Fruit fly (Drosophila melanogaster) whole organism, embryonic: ENCODE results near the gene DZIP1.

ENCODE experiments used
- Atf3 ChIP-seq: fragments of 200-800 bp; sonication (Bioruptor generic); optimal IDR thresholded peaks from 3 replicates; lab custom pipeline; 2016; ENCODE audit warnings: missing biosample characterization, missing genetic modification characterization
- CG10565 ChIP-seq: fragments of 200-800 bp; sonication (Bioruptor generic); optimal IDR thresholded peaks from 3 replicates; lab custom pipeline; 2016; ENCODE audit warnings: missing biosample characterization, mild to moderate bottlenecking, missing genetic modification characterization
- CG10979 ChIP-seq: fragments of 200-800 bp; sonication (Bioruptor generic); optimal IDR thresholded peaks from 2 replicates; lab custom pipeline; 2018; ENCODE audit warnings: missing biosample characterization, mild to moderate bottlenecking, missing genetic modification characterization, moderate library complexity
- CG11093 ChIP-seq: fragments of 200-800 bp; sonication (Bioruptor generic); IDR thresholded peaks from 3 replicates; pipeline ENCODE4 v1.3.6; 2022; ENCODE audit warnings: missing biosample characterization, missing genetic modification characterization
- CG13123 ChIP-seq: fragments of 200-800 bp; sonication (Bioruptor generic); optimal IDR thresholded peaks from 2 replicates; lab custom pipeline; 2016; ENCODE audit warnings: missing biosample characterization, missing genetic modification characterization
- CG14050 ChIP-seq: fragments of 200-800 bp; sonication (Bioruptor generic); IDR thresholded peaks from 3 replicates; pipeline ENCODE4 v1.3.6; 2022; ENCODE audit warnings: missing biosample characterization, missing genetic modification characterization
- CG15269 ChIP-seq: fragments of 200-800 bp; sonication (Bioruptor generic); optimal IDR thresholded peaks from 2 replicates; lab custom pipeline; 2018; ENCODE audit warnings: missing biosample characterization, mild to moderate bottlenecking, missing genetic modification characterization, moderate library complexity
- CG15479 ChIP-seq: fragments of 200-800 bp; sonication (Bioruptor generic); optimal IDR thresholded peaks from 3 replicates; lab custom pipeline; 2019; ENCODE audit warnings: missing biosample characterization, mild to moderate bottlenecking, missing genetic modification characterization, moderate library complexity
- CG1602 ChIP-seq: fragments of 200-800 bp; sonication (Bioruptor generic); optimal IDR thresholded peaks from 3 replicates; lab custom pipeline; 2016; ENCODE audit warnings: missing biosample characterization, missing genetic modification characterization
- CG17186 ChIP-seq: fragments of 200-800 bp; sonication (Bioruptor generic); optimal IDR thresholded peaks from 3 replicates; lab custom pipeline; 2017; ENCODE audit warnings: missing biosample characterization, missing genetic modification reagents, missing genetic modification characterization
- CG17568 ChIP-seq: fragments of 200-800 bp; sonication (Bioruptor generic); optimal IDR thresholded peaks from 2 replicates; lab custom pipeline; 2018; ENCODE audit warnings: missing biosample characterization, mild to moderate bottlenecking, missing genetic modification characterization, moderate library complexity
- CG18011 ChIP-seq: fragments of 200-800 bp; sonication (Bioruptor generic); optimal IDR thresholded peaks from 2 replicates; lab custom pipeline; 2017; ENCODE audit warnings: missing biosample characterization, missing genetic modification characterization, mild to moderate bottlenecking, moderate library complexity, missing genotype
- CG2875 ChIP-seq: fragments of 200-800 bp; sonication (Bioruptor generic); optimal IDR thresholded peaks from 2 replicates; lab custom pipeline; 2017; ENCODE audit warnings: missing biosample characterization, mild to moderate bottlenecking, missing genetic modification characterization, missing genetic modification reagents
- CG3163 ChIP-seq: fragments of 200-800 bp; sonication (Bioruptor generic); optimal IDR thresholded peaks from 3 replicates; lab custom pipeline; 2016; ENCODE audit warnings: missing biosample characterization, missing genetic modification characterization
- CG3281 ChIP-seq: fragments of 200-800 bp; sonication (Bioruptor generic); optimal IDR thresholded peaks from 3 replicates; lab custom pipeline; 2017; ENCODE audit warnings: missing biosample characterization, mild to moderate bottlenecking, missing genetic modification characterization
- CG34422 ChIP-seq: fragments of 200-800 bp; sonication (Bioruptor generic); IDR thresholded peaks from 3 replicates; pipeline ENCODE4 v1.3.6; 2022; ENCODE audit warnings: missing biosample characterization, missing genetic modification characterization
- CG3847 ChIP-seq: fragments of 200-800 bp; sonication (Bioruptor generic); IDR thresholded peaks from 2 replicates; pipeline ENCODE4 v1.3.6; 2022; ENCODE audit warnings: missing biosample characterization, missing genetic modification characterization
- CG4617 ChIP-seq: fragments of 200-800 bp; sonication (Bioruptor generic); optimal IDR thresholded peaks from 3 replicates; lab custom pipeline; 2016; ENCODE audit warnings: missing biosample characterization, missing genetic modification characterization, borderline replicate concordance
- CG8359 ChIP-seq: fragments of 200-800 bp; sonication (Bioruptor generic); optimal IDR thresholded peaks from 2 replicates; lab custom pipeline; 2017; ENCODE audit warnings: missing biosample characterization, mild to moderate bottlenecking, missing genetic modification characterization, borderline replicate concordance
- CG9727 ChIP-seq: fragments of 200-800 bp; sonication (Bioruptor generic); optimal IDR thresholded peaks from 3 replicates; lab custom pipeline; 2017; ENCODE audit warnings: missing biosample characterization, mild to moderate bottlenecking, missing genetic modification characterization
- Gug ChIP-seq: fragments of 200-800 bp; sonication (Bioruptor generic); IDR thresholded peaks from 4 replicates; pipeline ENCODE4 v1.3.6; 2022; ENCODE audit warnings: missing biosample characterization, missing genetic modification characterization
- HHEX ChIP-seq: fragments of 200-800 bp; sonication (Bioruptor generic); optimal IDR thresholded peaks from 3 replicates; lab custom pipeline; 2017; ENCODE audit warnings: missing biosample characterization, mild to moderate bottlenecking, missing genetic modification characterization, missing genetic modification reagents
- HLH4C ChIP-seq: fragments of 200-800 bp; sonication (Bioruptor generic); IDR thresholded peaks from 3 replicates; pipeline ENCODE4 v1.3.6; 2022; ENCODE audit warnings: missing biosample characterization, missing genetic modification characterization; ENCODE audit not compliant: partially characterized antibody
- HLH54F ChIP-seq: fragments of 200-800 bp; sonication (Bioruptor generic); optimal IDR thresholded peaks from 3 replicates; lab custom pipeline; 2016; ENCODE audit warnings: missing biosample characterization, missing genetic modification characterization
- Hand ChIP-seq: fragments of 200-800 bp; sonication (Bioruptor generic); optimal IDR thresholded peaks from 2 replicates; lab custom pipeline; 2017; ENCODE audit warnings: mild to moderate bottlenecking, missing biosample characterization, missing genetic modification reagents, missing genetic modification characterization
- NFAT ChIP-seq: fragments of 200-800 bp; sonication (Bioruptor generic); IDR thresholded peaks from 2 replicates; pipeline ENCODE4 v1.3.6; 2022; ENCODE audit warnings: missing biosample characterization, missing genetic modification characterization
- Nf-YA ChIP-seq: fragments of 200-800 bp; sonication (Bioruptor generic); IDR thresholded peaks from 2 replicates; pipeline ENCODE4 v1.3.6; 2022; ENCODE audit warnings: missing biosample characterization, missing genetic modification characterization
- Oaz ChIP-seq: fragments of 200-800 bp; sonication (Bioruptor generic); IDR thresholded peaks from 2 replicates; pipeline ENCODE4 v1.3.6; 2022; ENCODE audit warnings: missing biosample characterization, missing genetic modification characterization
- Opbp ChIP-seq: fragments of 200-800 bp; sonication (Bioruptor generic); IDR thresholded peaks from 3 replicates; pipeline ENCODE4 v1.3.6; 2022; ENCODE audit warnings: missing biosample characterization, missing genetic modification characterization; ENCODE audit not compliant: partially characterized antibody
- Rx ChIP-seq: fragments of 200-800 bp; sonication (Bioruptor generic); IDR thresholded peaks from 2 replicates; pipeline ENCODE4 v1.3.6; 2022; ENCODE audit warnings: missing biosample characterization, missing genetic modification characterization
- Spps ChIP-seq: fragments of 200-800 bp; sonication (Bioruptor generic); optimal IDR thresholded peaks from 2 replicates; lab custom pipeline; 2018; ENCODE audit warnings: missing biosample characterization, mild to moderate bottlenecking, missing genetic modification characterization
- Sry-δ ChIP-seq: fragments of 200-800 bp; sonication (Bioruptor generic); optimal IDR thresholded peaks from 2 replicates; lab custom pipeline; 2016; ENCODE audit warnings: missing biosample characterization, missing genetic modification characterization
- TFAM ChIP-seq: fragments of 200-800 bp; sonication (Bioruptor generic); optimal IDR thresholded peaks from 2 replicates; lab custom pipeline; 2017; ENCODE audit warnings: missing biosample characterization, missing genetic modification characterization, inconsistent platforms
- ab ChIP-seq: fragments of 200-800 bp; sonication (Bioruptor generic); optimal IDR thresholded peaks from 2 replicates; lab custom pipeline; 2016; ENCODE audit warnings: missing biosample characterization, missing genetic modification characterization
- amos ChIP-seq: fragments of 200-800 bp; sonication (Bioruptor generic); IDR thresholded peaks from 2 replicates; pipeline ENCODE4 v1.3.6; 2022; ENCODE audit warnings: missing biosample characterization, missing genetic modification characterization; ENCODE audit not compliant: partially characterized antibody
- ase ChIP-seq: fragments of 200-800 bp; sonication (Bioruptor generic); IDR thresholded peaks from 3 replicates; pipeline ENCODE4 v1.3.6; 2022; ENCODE audit warnings: missing biosample characterization, missing genetic modification characterization
- dmrt11E ChIP-seq: fragments of 200-800 bp; sonication (Bioruptor generic); optimal IDR thresholded peaks from 3 replicates; lab custom pipeline; 2018; ENCODE audit warnings: missing biosample characterization, mild to moderate bottlenecking, missing genetic modification characterization, moderate library complexity
- dysf ChIP-seq: fragments of 200-800 bp; sonication (Bioruptor generic); IDR thresholded peaks from 3 replicates; pipeline ENCODE4 v1.3.6; 2022; ENCODE audit warnings: missing biosample characterization, missing genetic modification characterization
- fd3F ChIP-seq: fragments of 200-800 bp; sonication (Bioruptor generic); optimal IDR thresholded peaks from 2 replicates; lab custom pipeline; 2018; ENCODE audit warnings: missing biosample characterization, mild to moderate bottlenecking, missing genetic modification characterization, moderate library complexity
- ham ChIP-seq: fragments of 200-800 bp; sonication (Bioruptor generic); IDR thresholded peaks from 2 replicates; pipeline ENCODE4 v1.3.6; 2022; ENCODE audit warnings: missing biosample characterization, missing genetic modification characterization
- kay ChIP-seq: fragments of 200-800 bp; sonication (Bioruptor generic); optimal IDR thresholded peaks from 2 replicates; lab custom pipeline; 2016; ENCODE audit warnings: missing biosample characterization, missing genetic modification characterization
- pfk ChIP-seq: fragments of 200-800 bp; sonication (Bioruptor generic); optimal IDR thresholded peaks from 2 replicates; lab custom pipeline; 2018; ENCODE audit warnings: missing biosample characterization, mild to moderate bottlenecking, missing genetic modification characterization, moderate library complexity
- psq ChIP-seq: fragments of 200-800 bp; sonication (Bioruptor generic); optimal IDR thresholded peaks from 2 replicates; lab custom pipeline; 2017; ENCODE audit warnings: missing biosample characterization, missing genetic modification characterization
- salm ChIP-seq: fragments of 200-800 bp; sonication (Bioruptor generic); optimal IDR thresholded peaks from 2 replicates; lab custom pipeline; 2018; ENCODE audit warnings: missing biosample characterization, mild to moderate bottlenecking, missing genetic modification characterization
- scrt ChIP-seq: fragments of 200-800 bp; sonication (Bioruptor generic); optimal IDR thresholded peaks from 2 replicates; lab custom pipeline; 2018; ENCODE audit warnings: missing biosample characterization, mild to moderate bottlenecking, missing genetic modification characterization, moderate library complexity
- seq ChIP-seq: fragments of 200-800 bp; sonication (Bioruptor generic); IDR thresholded peaks from 2 replicates; pipeline ENCODE4 v1.3.6; 2022; ENCODE audit warnings: missing biosample characterization, missing genetic modification characterization
- shn ChIP-seq: fragments of 200-800 bp; sonication (Bioruptor generic); optimal IDR thresholded peaks from 3 replicates; lab custom pipeline; 2016; ENCODE audit warnings: missing biosample characterization, missing genetic modification characterization
- slbo ChIP-seq: fragments of 200-800 bp; sonication (Bioruptor generic); IDR thresholded peaks from 2 replicates; pipeline ENCODE4 v1.3.6; 2022; ENCODE audit warnings: missing biosample characterization, missing genetic modification characterization
- tx ChIP-seq: fragments of 200-800 bp; sonication (Bioruptor generic); optimal IDR thresholded peaks from 2 replicates; lab custom pipeline; 2016; ENCODE audit warnings: missing biosample characterization, missing genetic modification characterization
- z ChIP-seq: fragments of 200-800 bp; sonication (Bioruptor generic); IDR thresholded peaks from 3 replicates; pipeline ENCODE4 v1.3.6; 2022; ENCODE audit warnings: missing biosample characterization, missing genetic modification characterization

The DZIP1 gene

DNA sequence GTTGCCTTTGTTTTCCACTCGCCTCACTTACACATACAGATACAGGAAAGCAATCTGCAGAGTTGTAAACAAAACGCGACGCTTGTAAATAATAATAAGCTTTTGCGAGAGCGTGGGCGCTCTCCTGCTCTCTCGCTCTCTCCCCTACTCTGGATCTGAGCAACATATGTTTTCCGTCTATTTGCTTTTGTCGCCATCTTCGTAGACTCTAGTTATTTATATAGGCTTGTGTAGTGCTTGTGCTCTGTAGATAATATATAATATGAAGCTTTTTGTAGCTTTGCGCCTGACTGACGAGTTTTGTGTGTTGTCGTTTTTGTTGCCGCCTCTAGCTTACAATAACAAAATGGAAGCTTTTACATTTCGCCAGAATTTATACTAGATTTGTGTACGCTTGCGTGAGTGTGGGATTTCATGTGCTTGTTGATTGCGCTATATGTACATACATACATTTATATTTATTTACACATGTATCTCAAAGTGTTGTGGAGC is 50.7 kb downstream of the DZIP1 start (continued):
- TF ChIP-seq pfk (GFP tag; lab: Kevin White, UChicago) (peak; percentile 48), slbo (no peak), CG17186 (GFP tag; lab: Kevin White, UChicago) (peak; percentile 2), scrt (peak; percentile 90), Nf-YA (GFP tag; lab: Robert Waterston, UW) (peak; percentile 19; the same call in 1 of the 2 replicates), NFAT (no peak), HHEX (GFP tag; lab: Kevin White, UChicago) (peak; percentile 59), psq (GFP tag; lab: Kevin White, UChicago) (peak; percentile 93), Oaz (GFP tag; lab: Robert Waterston, UW) (no peak), dysf (GFP tag; lab: Robert Waterston, UW) (no peak; the same call in 2 of the 3 replicates), fd3F (GFP tag; lab: Kevin White, UChicago) (no peak), dmrt11E (peak; percentile 10), HLH54F (GFP tag; lab: Kevin White, UChicago) (no peak), amos (GFP tag; lab: Robert Waterston, UW) (no peak), salm (tag; lab: Kevin White, UChicago) (peak; percentile 66), seq (GFP tag; lab: Robert Waterston, UW) (peak; percentile 69; the same call in 1 of the 2 replicates), CG4617 (GFP tag; lab: Kevin White, UChicago) (no peak), CG11093 (GFP tag; lab: Robert Waterston, UW) (no peak), ham (no peak), Hand (peak; percentile 84), tx (GFP tag; lab: Kevin White, UChicago) (no peak), shn (no peak), CG15479 (GFP tag; lab: Kevin White, UChicago) (no peak), z (GFP tag; lab: Robert Waterston, UW) (peak; percentile 51; the same call in 1 of the 3 replicates), CG3281 (GFP tag; lab: Kevin White, UChicago) (peak; percentile 60), TFAM (GFP tag; lab: Kevin White, UChicago) (no peak), CG1602 (peak; percentile 0), CG15269 (tag; lab: Kevin White, UChicago) (peak; percentile 46), Spps (tag; lab: Kevin White, UChicago) (peak; percentile 17), CG3847 (GFP tag; lab: Robert Waterston, UW) (no peak), CG10979 (tag; lab: Kevin White, UChicago) (no peak), CG14050 (GFP tag; lab: Robert Waterston, UW) (0 out of 3 replicates have a peak, but pooled peaks have one; percentile 36), CG18011 (GFP tag; lab: Kevin White, UChicago) (peak; percentile 60), Atf3 (GFP tag; lab: Kevin White, UChicago) (no peak), CG34422 (GFP tag; lab: Robert Waterston, UW) (peak; percentile 60; the same call in 1 of the 3 replicates), CG13123 (peak; percentile 20), kay (no peak), Rx (GFP tag; lab: Robert Waterston, UW) (no peak), CG17568 (GFP tag; lab: Kevin White, UChicago) (peak; percentile 79), CG9727 (GFP tag; lab: Kevin White, UChicago) (peak; percentile 12), ase (no peak), CG8359 (GFP tag; lab: Kevin White, UChicago) (no peak), CG3163 (GFP tag; lab: Kevin White, UChicago) (peak; percentile 28), Opbp (GFP tag; lab: Robert Waterston, UW) (no peak), Sry-δ (GFP tag; lab: Kevin White, UChicago) (no peak), CG10565 (GFP tag; lab: Kevin White, UChicago) (no peak), ab (GFP tag; lab: Kevin White, UChicago) (no peak), CG2875 (peak; percentile 39), Gug (no peak), HLH4C (no peak)
